Worm (Caenorhabditis elegans): ENCODE measurements around the gene T11G6.5.

Gene T11G6.5

DNA sequence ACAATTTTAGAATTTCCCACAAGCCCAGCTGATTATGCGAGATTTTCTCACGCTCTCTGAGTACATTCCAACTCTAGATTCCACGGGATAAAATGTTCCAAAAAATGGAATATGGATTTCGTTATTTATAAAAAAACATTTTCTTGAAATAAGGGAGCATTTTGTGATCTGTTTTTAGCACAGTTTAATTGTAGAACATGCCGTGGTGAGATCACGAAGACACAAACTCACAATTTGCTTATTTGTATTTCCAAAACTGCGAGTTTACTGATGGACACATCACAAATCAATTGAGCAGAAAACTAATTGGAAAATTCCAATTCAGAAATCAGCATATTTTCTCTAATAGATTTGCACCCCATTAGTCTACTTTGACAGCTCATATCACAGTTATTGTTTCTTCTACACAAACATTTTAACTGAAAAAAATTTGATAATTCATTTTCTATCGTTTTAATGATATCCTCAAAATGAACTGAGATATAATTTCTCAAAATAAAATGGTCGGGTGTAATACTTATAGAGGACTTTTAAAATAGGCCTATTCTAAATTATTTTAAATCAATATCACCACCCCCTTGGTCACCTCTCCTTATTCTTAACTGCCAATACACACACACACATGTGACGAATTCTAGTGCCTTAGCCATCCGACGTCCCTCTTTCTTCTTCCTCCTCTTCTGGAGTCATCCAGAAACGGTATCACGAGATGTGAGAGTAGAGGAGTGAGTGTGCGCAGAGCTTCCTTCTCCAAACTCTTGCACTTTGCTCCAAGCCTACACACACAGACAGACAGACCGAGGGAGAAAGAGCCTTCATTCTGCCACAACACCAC lies 21.5 kb downstream of the T11G6.5 start (continued):
- TF ChIP-seq unc-62 (GFP tag; optimal IDR thresholded peaks at IDR 0.05 in 1 of 2) = peak in 1 of 2 experiments; percentile 99
- TF ChIP-seq unc-62 (tag; optimal IDR thresholded peaks at IDR 0.05) = no peak
- no peak for TF ChIP-seq lin-39 (tag; optimal IDR thresholded peaks at IDR 0.05)
- no peak for TF ChIP-seq nhr-237 (tag; optimal IDR thresholded peaks at IDR 0.05)
- no peak for TF ChIP-seq php-3 (GFP tag; IDR thresholded peaks at IDR 0.05)

DNA sequence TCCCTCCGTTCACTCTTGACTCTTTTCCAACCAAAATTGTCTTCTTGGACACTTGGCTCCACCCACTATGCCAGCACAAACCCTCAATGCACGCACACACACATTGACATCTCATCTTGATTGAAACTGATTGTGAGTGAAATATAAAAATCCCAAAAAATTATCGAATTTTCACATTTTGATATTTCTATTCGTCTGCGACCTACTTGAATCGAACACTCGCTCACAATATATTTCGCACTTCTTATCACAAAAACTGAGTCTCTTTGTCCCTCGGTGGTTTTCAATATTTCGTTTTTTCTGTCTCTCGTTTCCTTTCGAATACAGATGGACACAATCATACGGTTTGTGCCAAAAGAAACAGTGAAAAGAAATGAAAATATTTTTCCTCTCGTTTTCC lies 22.4 kb downstream of the T11G6.5 start:
- TF ChIP-seq T26A8.4 (GFP tag; IDR thresholded peaks at IDR 0.05) (no peak), dmd-6 (GFP tag; IDR thresholded peaks at IDR 0.05) (peak; percentile 67), lim-7 (GFP tag; IDR thresholded peaks at IDR 0.05) (no peak), aly-2 (tag; optimal IDR thresholded peaks at IDR 0.05) (no peak), spr-1 (tag; optimal IDR thresholded peaks at IDR 0.05) (no peak), hmg-1.1 (GFP tag; IDR thresholded peaks at IDR 0.05) (0 out of 2 replicates have a peak, but pooled peaks have one; percentile 22), dve-1 (tag; optimal IDR thresholded peaks at IDR 0.05; ENCODE audit: insufficient read depth) (peak; percentile 61), pha-4 (GFP tag; IDR thresholded peaks at IDR 0.05) (no peak), pha-4 (tag; optimal IDR thresholded peaks at IDR 0.05) (no peak), ZK337.2 (GFP tag; IDR thresholded peaks at IDR 0.05) (no peak), daf-19 (GFP tag; conservative IDR thresholded peaks at IDR 0.05) (no peak), unc-62 (GFP tag; optimal IDR thresholded peaks at IDR 0.05 in 1 of 2) (peak in 1 of 2 experiments; percentile 76), unc-62 (tag; optimal IDR thresholded peaks at IDR 0.05) (no peak), nhr-25 (tag; optimal IDR thresholded peaks at IDR 0.05; ENCODE audit: borderline replicate concordance, insufficient read depth) (no peak), nhr-6 (tag; optimal IDR thresholded peaks at IDR 0.05) (no peak), Y5F2A.4 (GFP tag; optimal IDR thresholded peaks at IDR 0.05) (no peak), pqm-1 (tag; optimal IDR thresholded peaks at IDR 0.05) (peak; percentile 34), nhr-76 (tag; optimal IDR thresholded peaks at IDR 0.05) (no peak), aha-1 (tag) (peak; percentile 51), tag-97 (GFP tag; IDR thresholded peaks at IDR 0.05) (no peak), ceh-44 (GFP tag; IDR thresholded peaks at IDR 0.05) (no peak), ceh-62 (tag; optimal IDR thresholded peaks at IDR 0.05) (no peak), daf-16 (GFP tag; optimal IDR thresholded peaks at IDR 0.05) (no peak), daf-16 (tag; optimal IDR thresholded peaks at IDR 0.05) (peak; percentile 73), ceh-20 (GFP tag; IDR thresholded peaks at IDR 0.05) (no peak), jun-1 (tag; optimal IDR thresholded peaks at IDR 0.05) (no peak), nhr-237 (tag; optimal IDR thresholded peaks at IDR 0.05) (no peak), hlh-11 (tag; optimal IDR thresholded peaks at IDR 0.05) (peak; percentile 69), fos-1 (tag; optimal IDR thresholded peaks at IDR 0.05) (no peak), sdz-12 (GFP tag; optimal IDR thresholded peaks at IDR 0.05) (no peak), nhr-28 (tag; optimal IDR thresholded peaks at IDR 0.05) (peak; percentile 61), hlh-30 (tag; optimal IDR thresholded peaks at IDR 0.05; ENCODE audit: insufficient read depth) (no peak), attf-4 (tag; optimal IDR thresholded peaks at IDR 0.05) (no peak), unc-39 (tag; optimal IDR thresholded peaks at IDR 0.05) (no peak), mxl-3 (GFP tag; optimal IDR thresholded peaks at IDR 0.05) (peak; percentile 17)

DNA sequence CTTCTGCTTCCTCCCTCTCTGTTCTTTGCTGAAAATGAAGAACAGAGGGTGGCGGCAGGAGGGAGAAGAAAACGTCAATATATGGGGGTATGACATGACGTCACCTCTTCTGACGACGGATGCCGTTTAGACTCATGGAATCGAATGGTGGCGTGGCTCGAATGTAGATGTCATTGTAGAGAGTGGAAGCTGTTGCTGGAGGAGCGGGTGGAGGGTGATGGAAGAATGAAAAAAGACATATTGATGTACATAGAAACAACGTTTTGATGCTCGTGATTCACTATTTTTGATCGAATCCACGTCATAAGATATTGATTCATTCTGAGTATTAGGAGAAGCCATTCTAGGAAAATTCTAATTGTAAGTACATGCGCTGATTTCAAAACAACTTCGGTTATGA lies 23.5 kb downstream of the T11G6.5 start:
- TF ChIP-seq Y105C5A.15 (GFP tag; IDR thresholded peaks at IDR 0.05) (0 out of 2 replicates have a peak, but pooled peaks have one; percentile 24), vab-7 (GFP tag; IDR thresholded peaks at IDR 0.05) (0 out of 2 replicates have a peak, but pooled peaks have one; percentile 19), F44E2.7 (GFP tag; IDR thresholded peaks at IDR 0.05) (no peak), rbr-2 (tag; optimal IDR thresholded peaks at IDR 0.05) (peak; percentile 49), ctbp-1 (GFP tag; IDR thresholded peaks at IDR 0.05) (peak; percentile 47; the same call in 1 of the 2 replicates), spr-3 (GFP tag; optimal IDR thresholded peaks at IDR 0.05) (no peak), aha-1 (tag) (peak; percentile 92), dmd-6 (GFP tag; IDR thresholded peaks at IDR 0.05) (peak; percentile 42), unc-130 (GFP tag; optimal IDR thresholded peaks at IDR 0.05) (no peak), set-16 (GFP tag; IDR thresholded peaks at IDR 0.05) (peak; percentile 43), hlh-11 (tag; optimal IDR thresholded peaks at IDR 0.05) (peak; percentile 7), lir-3 (tag; optimal IDR thresholded peaks at IDR 0.05) (no peak), lsy-2 (tag; optimal IDR thresholded peaks at IDR 0.05) (peak in 1 of 2 experiments; percentile 7), dmd-9 (GFP tag; IDR thresholded peaks at IDR 0.05) (no peak), unc-62 (GFP tag; optimal IDR thresholded peaks at IDR 0.05 in 1 of 2) (peak in 1 of 2 experiments; percentile 95), unc-62 (tag; optimal IDR thresholded peaks at IDR 0.05) (no peak), nhr-6 (tag; optimal IDR thresholded peaks at IDR 0.05) (no peak)
